Fruit fly (Drosophila melanogaster): ENCODE data around the gene RpL9.

RpL9 gene

DNA sequence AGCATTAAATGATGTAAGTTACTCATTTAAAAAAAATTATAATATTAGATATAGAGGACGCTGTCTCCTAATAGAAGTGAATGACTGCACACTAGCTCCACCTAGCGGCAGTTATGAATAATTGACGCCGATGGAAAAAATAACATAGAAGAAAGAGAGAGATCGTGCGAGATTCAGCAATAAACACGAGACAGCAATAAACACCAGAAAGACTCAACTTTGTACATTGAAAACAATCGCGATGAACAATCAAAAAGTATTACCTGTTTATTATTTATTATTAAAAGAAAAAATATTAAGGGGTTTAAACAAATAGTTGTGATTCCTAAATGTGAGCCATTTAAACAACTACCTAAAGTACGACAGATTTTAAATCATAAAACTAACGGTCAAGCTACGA lies 17.9 kb downstream of the RpL9 start (continued):
- TF ChIP-seq vnd (GFP tag; IDR thresholded peaks at IDR 0.05; ENCODE audit: partially characterized antibody) (no peak), chinmo (GFP tag; IDR thresholded peaks at IDR 0.05; ENCODE audit: partially characterized antibody) (no peak), chm (GFP tag; IDR thresholded peaks at IDR 0.05) (0 out of 2 replicates have a peak, but pooled peaks have one; percentile 9), CG1603 (tag; optimal IDR thresholded peaks at IDR 0.05) (no peak), H15 (GFP tag; IDR thresholded peaks at IDR 0.05) (peak; percentile 56), CG6813 (GFP tag; optimal IDR thresholded peaks at IDR 0.05) (peak; percentile 34), Meics (GFP tag; optimal IDR thresholded peaks at IDR 0.05) (peak; percentile 27), insv (GFP tag; optimal IDR thresholded peaks at IDR 0.05) (no peak), ewg (GFP tag; optimal IDR thresholded peaks at IDR 0.05) (no peak), CG32772 (GFP tag; IDR thresholded peaks at IDR 0.05) (peak; percentile 63; the same call in 1 of the 2 replicates), ranshi (GFP tag; IDR thresholded peaks at IDR 0.05) (no peak), br (optimal IDR thresholded peaks at IDR 0.05) (no peak), scrt (GFP tag; optimal IDR thresholded peaks at IDR 0.05) (peak; percentile 6), otp (GFP tag; IDR thresholded peaks at IDR 0.05) (peak; percentile 67; the same call in 1 of the 3 replicates), CG17186 (GFP tag; optimal IDR thresholded peaks at IDR 0.05) (no peak), CG15011 (GFP tag; optimal IDR thresholded peaks at IDR 0.05) (peak; percentile 7), CG6272 (GFP tag; IDR thresholded peaks at IDR 0.05) (no peak), CG32532 (GFP tag; IDR thresholded peaks at IDR 0.05) (peak; percentile 72), knrl (GFP tag; IDR thresholded peaks at IDR 0.05; ENCODE audit: partially characterized antibody) (peak; percentile 19; the same call in 1 of the 3 replicates), CG18262 (tag; optimal IDR thresholded peaks at IDR 0.05) (peak; percentile 69), CG1602 (GFP tag; optimal IDR thresholded peaks at IDR 0.05) (peak; percentile 4), CG14667 (GFP tag; IDR thresholded peaks at IDR 0.05) (peak; percentile 38; the same call in 1 of the 2 replicates), phol (tag; optimal IDR thresholded peaks at IDR 0.05) (peak; percentile 54), Asciz (GFP tag; optimal IDR thresholded peaks at IDR 0.05) (peak; percentile 7), crol (GFP tag; IDR thresholded peaks at IDR 0.05) (no peak), lbe (GFP tag; optimal IDR thresholded peaks at IDR 0.05) (peak; percentile 17), HLHmδ (GFP tag; optimal IDR thresholded peaks at IDR 0.05) (no peak), zfh1 (GFP tag; IDR thresholded peaks at IDR 0.05) (0 out of 3 replicates have a peak, but pooled peaks have one; percentile 47), Ets65A (GFP tag) (peak; percentile 77), Bdp1 (GFP tag; optimal IDR thresholded peaks at IDR 0.05) (no peak), Oaz (GFP tag; IDR thresholded peaks at IDR 0.05) (no peak), Dip2 (GFP tag; IDR thresholded peaks at IDR 0.05) (peak; percentile 91), MBD-R2 (GFP tag; IDR thresholded peaks at IDR 0.05) (peak; percentile 17; the same call in 1 of the 2 replicates), gro (GFP tag; optimal IDR thresholded peaks at IDR 0.05) (no peak), Atf6 (GFP tag; IDR thresholded peaks at IDR 0.05) (peak; percentile 26; the same call in 1 of the 2 replicates), CG17829 (tag; optimal IDR thresholded peaks at IDR 0.05) (peak; percentile 67), sd (tag; optimal IDR thresholded peaks at IDR 0.05) (no peak), CG2120 (GFP tag; optimal IDR thresholded peaks at IDR 0.05) (no peak), CG42726 (GFP tag; IDR thresholded peaks at IDR 0.05; ENCODE audit: partially characterized antibody) (no peak), gem (tag; optimal IDR thresholded peaks at IDR 0.05) (no peak), B-H1 (GFP tag; IDR thresholded peaks at IDR 0.05) (peak; percentile 34; the same call in 1 of the 3 replicates), CG17359 (tag; optimal IDR thresholded peaks at IDR 0.05) (peak; percentile 61)

Data from whole organism, embryonic.